Worm (Caenorhabditis elegans): Measurements from ENCODE around the gene spe-10.

- TF ChIP-seq bed-1 (GFP tag; IDR thresholded peaks at IDR 0.05) (no peak), ztf-18 (tag; optimal IDR thresholded peaks at IDR 0.05) (no peak), ZK185.1 (tag; optimal IDR thresholded peaks at IDR 0.05; ENCODE audit: poor library complexity, severe bottlenecking) (no peak), sdz-38 (tag; optimal IDR thresholded peaks at IDR 0.05) (no peak), snpc-1.3 (tag; optimal IDR thresholded peaks at IDR 0.05; ENCODE audit: insufficient read depth) (no peak), madf-8 (GFP tag; conservative IDR thresholded peaks at IDR 0.05) (no peak), Y53G8AR.9 (GFP tag; conservative IDR thresholded peaks at IDR 0.05) (no peak), ztf-3 (GFP tag; optimal IDR thresholded peaks at IDR 0.05) (no peak)
These were observed 9.7 kb downstream of the spe-10 start for ce11 chrV:10393708-10394107.
